Worm (Caenorhabditis elegans) whole organism, L1 larva: ENCODE results near the gene K10D2.8.
A peak's percentile ranks its signal among the peaks of the same experiment; 100 is the strongest.

Experiments used
- ceh-82 ChIP-seq, 3 experiments: fragments of 150-350 bp in 1 of 3; sonication (generic microtip) in 2 of 3; optimal IDR thresholded peaks; 2 replicates each; lab custom pipeline; 2014 to 2017; ENCODE audit warnings: missing biosample characterization in 3 of 3, missing genetic modification characterization in 3 of 3
- efl-1 ChIP-seq, 4 experiments: fragments of 150-350 bp; optimal IDR thresholded peaks in 3 of 4; peaks in 1 of 4; 1 replicate in 1 of 4; 2 replicates in 3 of 4; lab custom pipeline; 2014; ENCODE audit warnings: missing biosample characterization in 2 of 4, missing genetic modification characterization in 2 of 4, missing genetic modification reagents in 2 of 4
- elt-2 ChIP-seq: sonication (generic microtip); optimal IDR thresholded peaks from 2 replicates; lab custom pipeline; 2016; ENCODE audit warnings: missing genetic modification characterization, mild to moderate bottlenecking, inconsistent platforms, missing compliant biosample characterization, missing genetic modification reagents
- lin-13 ChIP-seq: fragments of 150-350 bp; optimal IDR thresholded peaks from 2 replicates; lab custom pipeline; 2014; ENCODE audit warnings: missing biosample characterization, missing genetic modification reagents, missing genetic modification characterization
- lin-39 ChIP-seq: fragments of 150-350 bp; optimal IDR thresholded peaks from 2 replicates; lab custom pipeline; 2014; ENCODE audit warnings: missing biosample characterization, missing genetic modification reagents, missing genetic modification characterization
- nhr-76 ChIP-seq: sonication (generic microtip); optimal IDR thresholded peaks from 2 replicates; lab custom pipeline; 2017; ENCODE audit warnings: missing biosample characterization, missing genetic modification characterization
- rnt-1 ChIP-seq: sonication (generic microtip); optimal IDR thresholded peaks from 2 replicates; lab custom pipeline; 2016; ENCODE audit warnings: mild to moderate bottlenecking, missing genetic modification characterization, moderate library complexity, missing compliant biosample characterization
- skn-1 ChIP-seq: fragments of 150-350 bp; optimal IDR thresholded peaks from 2 replicates; lab custom pipeline; 2014; ENCODE audit warnings: missing biosample characterization, missing genetic modification characterization

- TF ChIP-seq efl-1 (optimal IDR thresholded peaks at IDR 0.05; lab: Kevin White, UChicago) (no peak), efl-1 (GFP tag; optimal IDR thresholded peaks at IDR 0.05 in 1 of 2; lab: Kevin White, UChicago) (peak in 1 of 2 experiments; percentile 53), nhr-76 (tag; lab: Kevin White, UChicago) (no peak), elt-2 (tag; lab: Kevin White, UChicago) (no peak), rnt-1 (no peak), lin-13 (GFP tag; lab: Kevin White, UChicago) (no peak), skn-1 (tag; lab: Kevin White, UChicago) (no peak), lin-39 (no peak), ceh-82 (tag; optimal IDR thresholded peaks at IDR 0.05; lab: Kevin White, UChicago) (no peak)
Measured at ce11 chrIII:5141935-5142334, 46.6 kb upstream of the K10D2.8 start.
